Fruit fly (Drosophila melanogaster): ENCODE results near the gene baz.

The baz gene

DNA sequence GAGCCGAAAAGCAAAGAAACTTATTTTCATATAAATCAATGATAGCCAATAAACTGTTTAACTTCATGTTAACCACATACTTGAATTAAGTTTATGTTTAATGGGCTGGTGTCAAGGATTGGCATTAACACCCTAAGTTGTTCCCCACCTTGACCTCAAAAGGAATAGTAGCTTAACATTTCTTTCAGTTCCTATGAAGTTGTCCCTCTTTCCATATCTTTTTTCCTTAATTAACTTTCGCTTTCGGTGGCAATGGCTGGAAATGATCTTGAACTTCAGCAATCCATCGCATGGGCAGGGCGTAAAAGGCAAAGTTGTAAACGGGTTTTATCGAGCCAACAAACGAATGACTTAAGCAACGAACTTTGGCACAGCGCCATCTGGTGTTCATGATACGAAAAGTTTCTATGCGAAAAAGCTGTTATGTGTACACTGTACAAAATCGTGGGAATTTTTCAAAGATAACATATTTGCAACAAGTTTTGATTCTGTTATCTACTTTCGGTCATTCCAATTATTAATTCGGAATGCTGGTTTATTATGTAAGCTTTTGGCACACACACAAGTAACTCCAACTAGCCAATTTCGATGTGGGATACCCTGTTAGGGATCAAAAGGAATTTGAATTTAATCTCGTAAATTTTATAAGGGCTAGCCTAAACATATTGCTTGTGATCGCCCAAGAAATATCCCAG lies 69.8 kb downstream of the baz start:
- TF ChIP-seq Myc (optimal IDR thresholded peaks at IDR 0.05) (no peak), foxo (GFP tag; optimal IDR thresholded peaks at IDR 0.05) (peak in 1 of 2 experiments; percentile 45), dsf (GFP tag; optimal IDR thresholded peaks at IDR 0.05; ENCODE audit: borderline replicate concordance) (no peak), rgr (GFP tag; optimal IDR thresholded peaks at IDR 0.05) (peak; percentile 40), fru (GFP tag; optimal IDR thresholded peaks at IDR 0.05) (peak; percentile 32), woc (GFP tag; optimal IDR thresholded peaks at IDR 0.05) (no peak), jim (GFP tag; optimal IDR thresholded peaks at IDR 0.05) (no peak), br (GFP tag; optimal IDR thresholded peaks at IDR 0.05) (peak; percentile 23), N (GFP tag; optimal IDR thresholded peaks at IDR 0.05) (no peak), Dif (GFP tag; optimal IDR thresholded peaks at IDR 0.05; ENCODE audit: partially characterized antibody) (no peak), Abd-B (GFP tag; optimal IDR thresholded peaks at IDR 0.05) (no peak), ey (GFP tag; optimal IDR thresholded peaks at IDR 0.05) (peak; percentile 25), Vsx2 (GFP tag; optimal IDR thresholded peaks at IDR 0.05; ENCODE audit: partially characterized antibody) (no peak), sv (GFP tag; optimal IDR thresholded peaks at IDR 0.05) (no peak), Hnf4 (GFP tag; optimal IDR thresholded peaks at IDR 0.05) (peak; percentile 29)

dm6 chrX:17230944-17231343 lies 71.1 kb downstream of the baz start, which contains the start of gene CG10597:
CG10597 (minus strand) TSS chrX:17231044.
- TF ChIP-seq Rel (GFP tag; optimal IDR thresholded peaks at IDR 0.05) (no peak), Rel (tag; optimal IDR thresholded peaks at IDR 0.05) (no peak), jim (GFP tag; optimal IDR thresholded peaks at IDR 0.05) (no peak), sv (GFP tag; optimal IDR thresholded peaks at IDR 0.05) (no peak), dmrt93B (GFP tag; optimal IDR thresholded peaks at IDR 0.05) (no peak), Dif (GFP tag; optimal IDR thresholded peaks at IDR 0.05; ENCODE audit: partially characterized antibody) (no peak), dl (GFP tag; optimal IDR thresholded peaks at IDR 0.05; ENCODE audit: insufficient read depth in 1 of 2, partially characterized antibody in 2 of 2) (no peak), tai (GFP tag; optimal IDR thresholded peaks at IDR 0.05) (no peak)

dm6 chrX:17232642-17233041 lies 72.8 kb downstream of the baz start, which contains the start of gene f:
f (plus strand) TSS chrX:17232942.
- TF ChIP-seq Dfd (GFP tag; optimal IDR thresholded peaks at IDR 0.05) (no peak), foxo (GFP tag; optimal IDR thresholded peaks at IDR 0.05) (no peak), lola (GFP tag; optimal IDR thresholded peaks at IDR 0.05) (no peak), dl (GFP tag; optimal IDR thresholded peaks at IDR 0.05; ENCODE audit: insufficient read depth in 1 of 2, partially characterized antibody in 2 of 2) (no peak), Myc (optimal IDR thresholded peaks at IDR 0.05) (no peak), dmrt93B (GFP tag; optimal IDR thresholded peaks at IDR 0.05) (no peak), psq (GFP tag; optimal IDR thresholded peaks at IDR 0.05) (no peak), brk (GFP tag; optimal IDR thresholded peaks at IDR 0.05) (no peak), rgr (GFP tag; optimal IDR thresholded peaks at IDR 0.05) (no peak)

DNA sequence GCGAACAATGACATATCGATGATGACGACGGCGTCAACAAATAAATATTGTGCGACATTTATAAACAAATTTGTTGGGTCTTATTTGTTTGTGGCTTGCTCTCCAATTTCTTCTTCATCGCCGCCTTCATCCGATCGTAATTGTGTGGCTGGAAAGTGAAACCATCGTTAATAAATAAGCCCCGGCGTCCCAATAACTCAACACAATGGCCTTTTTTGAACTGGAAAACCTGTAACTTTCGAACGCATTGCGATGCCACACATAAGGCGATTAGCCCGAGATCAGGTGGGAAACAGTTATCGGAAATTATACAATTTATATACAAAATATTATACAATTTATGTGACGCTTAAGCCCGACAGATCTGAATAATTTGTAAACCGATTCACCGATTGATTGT lies 76.7 kb downstream of the baz start:
- TF ChIP-seq Dfd (GFP tag; optimal IDR thresholded peaks at IDR 0.05) (no peak), Vsx2 (GFP tag; optimal IDR thresholded peaks at IDR 0.05; ENCODE audit: partially characterized antibody) (no peak), Hnf4 (GFP tag; optimal IDR thresholded peaks at IDR 0.05) (no peak), Abd-B (GFP tag; optimal IDR thresholded peaks at IDR 0.05) (no peak)

DNA sequence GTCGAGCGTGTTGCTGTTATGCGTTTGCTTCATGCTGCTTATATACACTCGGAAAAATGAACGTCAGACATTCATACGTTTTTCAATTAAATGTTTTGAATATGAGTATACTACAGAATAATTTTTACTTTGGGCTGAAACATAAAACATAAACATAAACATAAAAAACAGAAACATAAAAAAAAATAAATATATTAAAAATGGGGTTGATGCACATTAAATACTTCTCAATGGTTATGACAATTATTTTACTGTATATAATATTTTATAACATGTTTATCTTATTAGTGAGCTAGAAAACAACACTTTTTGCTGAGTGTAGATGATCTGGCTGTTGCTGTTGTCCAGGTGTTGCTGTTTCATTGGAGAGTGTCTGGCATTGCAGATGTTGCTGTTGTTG lies 77.6 kb downstream of the baz start:
- no peak for TF ChIP-seq Rel (GFP tag; optimal IDR thresholded peaks at IDR 0.05)
- TF ChIP-seq Rel (tag; optimal IDR thresholded peaks at IDR 0.05) = no peak
- TF ChIP-seq tai (GFP tag; optimal IDR thresholded peaks at IDR 0.05) = no peak
- TF ChIP-seq CG9705 (GFP tag; optimal IDR thresholded peaks at IDR 0.05) = no peak
- TF ChIP-seq Myc (optimal IDR thresholded peaks at IDR 0.05) = no peak
- no peak for TF ChIP-seq br (GFP tag; optimal IDR thresholded peaks at IDR 0.05)
- TF ChIP-seq sv (GFP tag; optimal IDR thresholded peaks at IDR 0.05) = no peak
- no peak for TF ChIP-seq usp (GFP tag; optimal IDR thresholded peaks at IDR 0.05)
- TF ChIP-seq Abd-B (GFP tag; optimal IDR thresholded peaks at IDR 0.05) = no peak
- TF ChIP-seq Hr83 (GFP tag; optimal IDR thresholded peaks at IDR 0.05; ENCODE audit: poor library complexity, severe bottlenecking) = no peak
- TF ChIP-seq OdsH (GFP tag; optimal IDR thresholded peaks at IDR 0.05) = peak; percentile 54
- TF ChIP-seq dl (GFP tag; optimal IDR thresholded peaks at IDR 0.05; ENCODE audit: insufficient read depth in 1 of 2, partially characterized antibody in 2 of 2) = no peak
- no peak for TF ChIP-seq dsf (GFP tag; optimal IDR thresholded peaks at IDR 0.05; ENCODE audit: borderline replicate concordance)
- no peak for TF ChIP-seq Jra (GFP tag; optimal IDR thresholded peaks at IDR 0.05)
- no peak for TF ChIP-seq Sp1 (GFP tag; optimal IDR thresholded peaks at IDR 0.05)
- no peak for TF ChIP-seq pan (optimal IDR thresholded peaks at IDR 0.05)
- TF ChIP-seq HLH106 (tag; optimal IDR thresholded peaks at IDR 0.05) = peak; percentile 27
- TF ChIP-seq sage (GFP tag; optimal IDR thresholded peaks at IDR 0.05) = no peak
- TF ChIP-seq Hr78 (GFP tag; optimal IDR thresholded peaks at IDR 0.05) = no peak
- no peak for TF ChIP-seq GATAd (GFP tag; optimal IDR thresholded peaks at IDR 0.05)
- no peak for TF ChIP-seq CrebA (GFP tag; optimal IDR thresholded peaks at IDR 0.05; ENCODE audit: borderline replicate concordance)
- TF ChIP-seq ey (GFP tag; optimal IDR thresholded peaks at IDR 0.05) = peak; percentile 21
- no peak for TF ChIP-seq brk (GFP tag; optimal IDR thresholded peaks at IDR 0.05)
- TF ChIP-seq dmrt93B (GFP tag; optimal IDR thresholded peaks at IDR 0.05) = peak; percentile 2
- TF ChIP-seq rgr (GFP tag; optimal IDR thresholded peaks at IDR 0.05) = peak; percentile 52
- no peak for TF ChIP-seq lola (GFP tag; optimal IDR thresholded peaks at IDR 0.05)
- no peak for TF ChIP-seq jim (GFP tag; optimal IDR thresholded peaks at IDR 0.05)
- peak; percentile 49 for TF ChIP-seq h (GFP tag; optimal IDR thresholded peaks at IDR 0.05)
- TF ChIP-seq Vsx2 (GFP tag; optimal IDR thresholded peaks at IDR 0.05; ENCODE audit: partially characterized antibody) = no peak
- no peak for TF ChIP-seq Hnf4 (GFP tag; optimal IDR thresholded peaks at IDR 0.05)
- TF ChIP-seq fru (GFP tag; optimal IDR thresholded peaks at IDR 0.05) = peak; percentile 32
- no peak for TF ChIP-seq Dfd (GFP tag; optimal IDR thresholded peaks at IDR 0.05)
- no peak for TF ChIP-seq woc (GFP tag; optimal IDR thresholded peaks at IDR 0.05)
